Fruit fly (Drosophila melanogaster) S2 (cell line): ENCODE measurements around the gene CG4666.

Experiments used
- CG8478 ChIP-seq: fragments of >200 bp; optimal IDR thresholded peaks from 2 replicates; lab custom pipeline; 2018
- CTCF ChIP-seq, 2 experiments: fragments of >200 bp; optimal IDR thresholded peaks; 2 replicates each; lab custom pipeline; 2018

CG4666 gene

DNA sequence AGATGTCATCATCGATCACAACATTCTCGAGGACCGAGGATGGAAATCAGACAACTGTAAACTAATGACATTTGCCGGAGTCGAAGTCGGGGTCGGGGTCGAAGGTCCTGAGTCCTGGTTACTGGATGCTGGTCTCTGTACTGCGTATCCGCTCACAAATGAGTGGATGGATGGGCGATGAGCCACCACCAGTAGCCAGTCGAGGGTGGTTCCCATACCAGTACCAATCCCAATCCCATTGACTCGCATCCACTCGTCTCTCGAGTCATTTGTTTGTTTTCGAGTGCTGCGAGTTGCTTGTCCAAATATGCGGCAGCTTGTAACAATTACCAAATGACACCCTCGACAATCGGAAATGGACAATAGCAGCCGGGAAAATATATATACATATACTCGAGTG lies 44.8 kb downstream of the CG4666 start:
- TF ChIP-seq CG8478 (lab: Kevin White, UChicago): no peak
- TF ChIP-seq CTCF (optimal IDR thresholded peaks at IDR 0.05; lab: Kevin White, UChicago): no peak

DNA sequence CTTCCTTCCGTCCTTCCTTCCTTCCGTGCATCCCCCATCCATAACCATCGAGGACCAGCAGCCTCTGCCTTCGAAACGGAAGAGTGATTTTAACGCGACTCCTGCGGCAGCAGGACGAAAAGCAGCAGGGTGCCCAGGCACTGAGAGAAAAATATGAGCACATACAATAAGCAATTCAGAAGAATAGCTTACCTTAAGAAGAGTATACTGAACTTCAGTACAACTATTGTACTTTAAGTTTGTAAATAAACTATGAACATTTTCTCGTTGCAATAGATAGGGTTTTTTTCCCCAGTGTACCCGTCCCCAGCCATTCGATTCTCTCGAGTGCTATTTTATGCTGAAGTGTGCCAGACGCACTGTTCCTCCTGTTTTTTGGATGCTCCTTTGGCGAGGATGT lies 45.9 kb downstream of the CG4666 start:
- TF ChIP-seq CG8478 (lab: Kevin White, UChicago) (no peak), CTCF (optimal IDR thresholded peaks at IDR 0.05; lab: Kevin White, UChicago) (no peak)

DNA sequence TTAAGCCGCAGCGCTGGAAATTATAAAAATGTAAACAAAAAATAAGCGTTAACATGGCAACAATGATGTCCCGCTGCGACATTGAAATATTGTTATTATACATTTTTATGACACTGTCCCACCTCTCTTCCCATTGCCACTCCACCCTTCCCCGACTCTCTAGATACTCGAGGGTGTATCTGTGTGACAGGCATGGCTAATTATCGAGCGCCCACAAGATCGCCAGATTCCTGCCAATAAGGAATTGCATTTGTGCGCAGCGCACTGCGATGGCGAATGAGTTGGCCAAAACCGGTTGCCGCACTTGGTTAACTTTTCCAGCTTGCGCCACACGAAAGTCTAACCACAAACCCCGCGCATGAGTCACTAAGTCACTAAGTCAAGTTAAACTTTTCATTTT lies 47.0 kb downstream of the CG4666 start:
- no peak for TF ChIP-seq CG8478 (lab: Kevin White, UChicago)
- TF ChIP-seq CTCF (optimal IDR thresholded peaks at IDR 0.05; lab: Kevin White, UChicago): no peak

DNA sequence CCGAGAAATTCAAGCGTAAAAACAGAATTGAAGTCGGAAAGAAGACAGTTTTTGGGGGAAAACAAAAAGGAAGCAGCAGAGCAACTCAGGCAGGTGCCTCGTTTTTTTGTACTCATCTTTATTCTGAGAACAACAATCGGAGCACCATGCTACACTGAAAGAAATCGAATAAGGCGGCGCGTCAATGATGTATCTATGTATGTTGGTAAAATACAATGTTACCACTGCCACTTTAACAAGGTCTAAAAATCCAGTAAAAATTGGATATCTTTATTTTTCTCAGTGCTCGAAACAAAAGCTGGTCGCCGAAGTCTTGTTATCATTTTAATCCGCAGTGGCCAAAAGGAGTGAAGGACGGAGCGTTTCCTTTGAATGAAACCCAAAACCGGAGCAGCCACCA lies 47.6 kb downstream of the CG4666 start:
- TF ChIP-seq CTCF (optimal IDR thresholded peaks at IDR 0.05; lab: Kevin White, UChicago) (no peak), CG8478 (lab: Kevin White, UChicago) (no peak)

DNA sequence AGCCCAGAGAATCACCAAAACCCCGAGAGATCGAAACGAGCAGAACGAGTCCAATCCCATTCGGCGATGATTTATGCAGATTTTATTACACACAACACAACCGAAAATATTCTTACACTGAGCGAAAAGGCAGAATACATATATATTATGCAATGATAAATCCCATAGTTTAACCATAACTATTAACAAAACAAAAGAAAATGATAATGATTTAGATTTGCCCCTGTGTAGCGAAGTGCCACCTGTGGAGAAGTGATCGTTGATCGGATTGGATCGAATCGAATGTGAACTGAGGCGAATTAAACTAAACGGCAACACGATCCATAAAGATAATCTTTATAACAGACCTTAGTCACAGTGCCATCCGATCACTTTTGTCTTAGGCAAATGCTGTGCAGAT lies 48.6 kb downstream of the CG4666 start:
- TF ChIP-seq CTCF (optimal IDR thresholded peaks at IDR 0.05; lab: Kevin White, UChicago): no peak
- TF ChIP-seq CG8478 (lab: Kevin White, UChicago): no peak

DNA sequence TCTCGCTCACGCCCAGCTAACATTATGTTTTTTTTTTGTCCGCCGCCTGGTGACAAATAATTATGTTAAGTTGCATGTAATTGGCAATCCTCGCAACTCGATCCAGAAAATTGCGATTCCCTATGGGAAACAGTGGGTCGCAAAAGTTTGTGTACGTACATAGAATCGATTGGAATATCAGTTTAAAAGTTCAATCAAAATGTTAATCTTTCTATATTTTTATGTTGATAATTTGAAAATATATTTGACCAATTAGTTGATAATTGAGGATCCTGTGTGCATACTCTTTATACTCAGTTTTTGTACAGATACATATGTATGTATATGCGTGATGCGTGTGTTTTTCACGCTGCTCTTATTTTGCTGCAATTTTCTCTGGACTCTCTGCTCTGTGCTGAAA lies 49.7 kb downstream of the CG4666 start:
- TF ChIP-seq CG8478 (lab: Kevin White, UChicago): no peak
- TF ChIP-seq CTCF (optimal IDR thresholded peaks at IDR 0.05; lab: Kevin White, UChicago): no peak
